Worm (Caenorhabditis elegans) whole organism, L3 larva: ENCODE results near the gene btb-8.

Experiments
- aly-2 ChIP-seq: fragments of 150-350 bp; optimal IDR thresholded peaks from 2 replicates; lab custom pipeline; 2014; ENCODE audit warnings: missing biosample characterization, missing genetic modification characterization
- ceh-82 ChIP-seq: fragments of 150-350 bp; optimal IDR thresholded peaks from 2 replicates; lab custom pipeline; 2014; ENCODE audit warnings: missing biosample characterization, missing genetic modification characterization
- nhr-67 ChIP-seq: fragments of 150-350 bp; optimal IDR thresholded peaks from 2 replicates; lab custom pipeline; 2014; ENCODE audit warnings: missing biosample characterization, missing genetic modification characterization
- tbx-2 ChIP-seq: sonication (generic microtip); optimal IDR thresholded peaks from 2 replicates; lab custom pipeline; 2016; ENCODE audit warnings: mild to moderate bottlenecking, missing genetic modification characterization, missing compliant biosample characterization

DNA sequence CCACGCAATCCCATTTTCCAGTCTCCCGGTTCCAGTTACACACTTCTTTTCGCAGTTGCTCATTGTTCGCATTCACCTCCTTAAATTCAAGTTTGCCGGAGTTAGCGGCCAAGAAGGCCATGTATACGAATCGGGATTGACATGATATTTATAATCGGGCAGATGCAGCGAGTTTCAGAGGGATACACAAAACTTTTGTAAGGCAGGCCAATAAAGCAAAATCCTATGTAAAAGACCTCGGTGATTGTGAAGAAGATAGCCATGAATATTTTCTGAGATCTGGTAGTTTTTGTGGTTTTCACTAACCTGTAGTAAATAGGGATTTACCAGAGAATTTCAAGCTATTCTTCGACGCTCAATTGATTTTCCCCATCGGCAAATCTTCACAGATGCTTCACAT is 44.1 kb downstream of the btb-8 start:
- TF ChIP-seq tbx-2 (tag; lab: Kevin White, UChicago), result no peak
- no peak for TF ChIP-seq aly-2 (tag; lab: Kevin White, UChicago)
- no peak for TF ChIP-seq ceh-82 (tag; lab: Kevin White, UChicago)
- no peak for TF ChIP-seq nhr-67
